Worm (Caenorhabditis elegans): ENCODE data around the gene pqn-87.

pqn-87 gene

ce11 chrII:12257095-12257494 is 32.2 kb upstream of the pqn-87 start:
- TF ChIP-seq irx-1 (tag; optimal IDR thresholded peaks at IDR 0.05) = no peak
- TF ChIP-seq mdl-1 (tag; optimal IDR thresholded peaks at IDR 0.05) = no peak
- no peak for TF ChIP-seq hlh-17 (GFP tag; optimal IDR thresholded peaks at IDR 0.05; ENCODE audit: borderline replicate concordance)
- TF ChIP-seq ces-1 (GFP tag; optimal IDR thresholded peaks at IDR 0.05) = no peak
- TF ChIP-seq fkh-10 (GFP tag; optimal IDR thresholded peaks at IDR 0.05) = no peak
- no peak for TF ChIP-seq unc-62 (GFP tag; optimal IDR thresholded peaks at IDR 0.05)
- TF ChIP-seq grh-1 (GFP tag; IDR thresholded peaks at IDR 0.05) = no peak
- TF ChIP-seq alr-1 (tag; optimal IDR thresholded peaks at IDR 0.05; ENCODE audit: borderline replicate concordance) = no peak
- no peak for TF ChIP-seq nhr-20 (tag; optimal IDR thresholded peaks at IDR 0.05)
- TF ChIP-seq zip-4 (GFP tag; optimal IDR thresholded peaks at IDR 0.05) = no peak
- no peak for TF ChIP-seq mep-1 (tag; optimal IDR thresholded peaks at IDR 0.05)
- no peak for TF ChIP-seq mef-2 (tag; optimal IDR thresholded peaks at IDR 0.05)

DNA sequence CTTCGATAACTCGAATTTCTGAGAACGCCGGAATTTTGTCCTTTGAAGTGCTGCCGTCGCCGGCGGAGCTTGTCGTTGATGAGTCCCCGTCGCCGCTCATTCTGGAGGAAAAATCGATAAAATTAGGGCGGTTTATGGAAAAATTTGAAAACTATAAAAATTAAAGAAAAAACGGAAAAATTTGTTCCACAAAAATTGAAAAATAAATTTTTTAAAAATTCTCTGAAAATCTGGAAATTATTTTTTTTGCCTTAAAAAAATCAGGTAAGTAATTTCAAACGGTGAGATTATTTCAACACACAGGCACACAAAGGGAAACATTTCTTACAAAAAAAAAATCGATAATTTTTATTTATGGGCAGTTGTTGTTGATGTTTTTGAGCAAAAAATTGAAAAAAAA is 31.6 kb upstream of the pqn-87 start, which contains the start of gene parn-2:
Gene parn-2 (minus strand): TSS at position 101 of the 400 bp plus-strand sequence.
- TF ChIP-seq unc-62 (GFP tag; optimal IDR thresholded peaks at IDR 0.05) (no peak), ztf-11 (tag; optimal IDR thresholded peaks at IDR 0.05) (no peak), nhr-71 (tag; optimal IDR thresholded peaks at IDR 0.05) (no peak), sptf-1 (tag; optimal IDR thresholded peaks at IDR 0.05) (no peak), nhr-28 (tag; optimal IDR thresholded peaks at IDR 0.05) (no peak), skn-1 (tag; optimal IDR thresholded peaks at IDR 0.05) (no peak), nhr-11 (tag; optimal IDR thresholded peaks at IDR 0.05) (no peak), mep-1 (tag; optimal IDR thresholded peaks at IDR 0.05) (no peak), aly-2 (tag; optimal IDR thresholded peaks at IDR 0.05) (no peak), pqm-1 (tag; optimal IDR thresholded peaks at IDR 0.05) (no peak), snu-23 (GFP tag; optimal IDR thresholded peaks at IDR 0.05) (no peak), blmp-1 (tag; optimal IDR thresholded peaks at IDR 0.05) (no peak), fos-1 (tag; optimal IDR thresholded peaks at IDR 0.05) (no peak), unc-30 (tag; optimal IDR thresholded peaks at IDR 0.05) (no peak), ztf-4 (tag; optimal IDR thresholded peaks at IDR 0.05) (no peak), rnt-1 (tag; optimal IDR thresholded peaks at IDR 0.05) (no peak)

DNA sequence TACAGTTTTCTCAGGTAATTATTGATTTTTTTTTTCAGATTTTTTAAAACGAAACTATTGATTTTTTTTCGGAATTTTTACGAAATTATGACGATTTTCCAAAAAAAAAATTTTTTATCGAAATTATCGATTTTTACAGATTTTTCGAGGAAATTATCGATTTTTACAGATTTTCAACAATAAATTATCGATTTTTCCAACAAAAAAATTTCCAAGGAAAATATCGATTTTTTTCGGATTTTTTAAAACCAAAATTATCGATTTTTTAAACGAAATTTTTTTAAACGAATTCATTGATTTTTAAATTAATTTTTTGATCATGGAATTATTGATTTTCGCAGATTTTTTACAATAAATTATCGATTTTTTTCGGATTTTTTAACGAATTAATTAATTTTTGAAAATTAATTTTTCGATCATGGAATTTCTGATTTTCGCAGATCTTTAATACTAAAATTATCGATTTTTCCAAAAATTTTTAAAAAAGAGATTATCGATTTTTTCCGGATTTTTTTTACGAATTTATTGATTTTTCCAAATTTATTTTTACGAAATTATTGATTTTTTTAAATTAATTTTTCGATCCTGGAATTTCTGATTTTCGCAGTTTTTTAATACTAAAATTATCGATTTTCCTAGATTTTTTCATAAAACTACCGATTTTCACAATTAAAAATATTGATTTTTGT is 30.8 kb upstream of the pqn-87 start:
- TF ChIP-seq zip-4 (GFP tag; optimal IDR thresholded peaks at IDR 0.05) (no peak), nhr-19 (GFP tag; conservative IDR thresholded peaks at IDR 0.05) (no peak), hpl-2 (GFP tag; optimal IDR thresholded peaks at IDR 0.05) (no peak), grh-1 (GFP tag; IDR thresholded peaks at IDR 0.05) (no peak), unc-62 (GFP tag; optimal IDR thresholded peaks at IDR 0.05) (no peak), ces-1 (GFP tag; optimal IDR thresholded peaks at IDR 0.05) (no peak), fkh-10 (GFP tag; optimal IDR thresholded peaks at IDR 0.05) (no peak), tlp-1 (tag; optimal IDR thresholded peaks at IDR 0.05) (no peak)

ce11 chrII:12249042-12249441 is 24.2 kb upstream of the pqn-87 start, which contains the start of gene tag-276:
TSS of gene tag-276 (minus strand) at chrII:12249142.
- no peak for TF ChIP-seq lir-3 (tag; optimal IDR thresholded peaks at IDR 0.05; ENCODE audit: poor library complexity)
- TF ChIP-seq nhr-47 (tag; optimal IDR thresholded peaks at IDR 0.05) = no peak
- TF ChIP-seq nhr-77 (tag; optimal IDR thresholded peaks at IDR 0.05) = no peak
- no peak for TF ChIP-seq unc-98 (GFP tag; IDR thresholded peaks at IDR 0.05)
- TF ChIP-seq alr-1 (tag; optimal IDR thresholded peaks at IDR 0.05; ENCODE audit: borderline replicate concordance) = no peak
- no peak for TF ChIP-seq nhr-20 (tag; optimal IDR thresholded peaks at IDR 0.05)
- TF ChIP-seq elt-2 (tag; optimal IDR thresholded peaks at IDR 0.05) = no peak
- no peak for TF ChIP-seq ztf-11 (tag; optimal IDR thresholded peaks at IDR 0.05)
- TF ChIP-seq hpl-2 (GFP tag; optimal IDR thresholded peaks at IDR 0.05) = no peak
- TF ChIP-seq mdl-1 (tag; optimal IDR thresholded peaks at IDR 0.05) = no peak
- no peak for TF ChIP-seq C34B4.2 (tag; optimal IDR thresholded peaks at IDR 0.05)
- TF ChIP-seq mab-9 (GFP tag; IDR thresholded peaks at IDR 0.05) = no peak
- TF ChIP-seq jun-1 (tag; optimal IDR thresholded peaks at IDR 0.05) = no peak
- no peak for TF ChIP-seq ztf-4 (tag; optimal IDR thresholded peaks at IDR 0.05)
- no peak for TF ChIP-seq Y116A8C.19 (tag; optimal IDR thresholded peaks at IDR 0.05; ENCODE audit: borderline replicate concordance)
- no peak for TF ChIP-seq swsn-7 (tag; optimal IDR thresholded peaks at IDR 0.05)
- TF ChIP-seq mef-2 (tag; optimal IDR thresholded peaks at IDR 0.05) = no peak
- TF ChIP-seq hlh-4 (tag; optimal IDR thresholded peaks at IDR 0.05) = no peak
- no peak for TF ChIP-seq ceh-88 (GFP tag; IDR thresholded peaks at IDR 0.05)
